Fruit fly (Drosophila melanogaster) whole organism, embryonic: Measurements from ENCODE around the gene Prx1.

Experiments used
- ATbp ChIP-seq: fragments of 200-800 bp; sonication (Bioruptor generic); optimal IDR thresholded peaks from 2 replicates; lab custom pipeline; 2017; ENCODE audit warnings: missing biosample characterization, mild to moderate bottlenecking, missing genetic modification characterization, missing genetic modification reagents
- CG10267 ChIP-seq: fragments of 200-800 bp; sonication (Bioruptor generic); optimal IDR thresholded peaks from 2 replicates; lab custom pipeline; 2018; ENCODE audit warnings: missing biosample characterization, mild to moderate bottlenecking, missing genetic modification characterization, moderate library complexity
- CG13296 ChIP-seq: fragments of 200-800 bp; sonication (Bioruptor generic); optimal IDR thresholded peaks from 3 replicates; lab custom pipeline; 2018; ENCODE audit warnings: missing biosample characterization, mild to moderate bottlenecking, missing genetic modification characterization
- CG15479 ChIP-seq: fragments of 200-800 bp; sonication (Bioruptor generic); optimal IDR thresholded peaks from 3 replicates; lab custom pipeline; 2019; ENCODE audit warnings: missing biosample characterization, mild to moderate bottlenecking, missing genetic modification characterization, moderate library complexity
- CG17612 ChIP-seq: fragments of 200-800 bp; sonication (Bioruptor generic); IDR thresholded peaks from 2 replicates; pipeline ENCODE4 v1.3.6; 2022; ENCODE audit warnings: missing biosample characterization, missing genetic modification characterization
- CG17829 ChIP-seq: fragments of 200-800 bp; optimal IDR thresholded peaks from 2 replicates; lab custom pipeline; 2019; ENCODE audit warnings: missing biosample characterization, mild to moderate bottlenecking, missing genetic modification characterization, moderate library complexity
- CG1792 ChIP-seq: fragments of 200-800 bp; sonication (Bioruptor generic); optimal IDR thresholded peaks from 2 replicates; lab custom pipeline; 2016; ENCODE audit warnings: missing biosample characterization, missing genetic modification characterization
- CG18011 ChIP-seq: fragments of 200-800 bp; sonication (Bioruptor generic); optimal IDR thresholded peaks from 2 replicates; lab custom pipeline; 2017; ENCODE audit warnings: missing biosample characterization, missing genetic modification characterization, mild to moderate bottlenecking, moderate library complexity, missing genotype
- CG18262 ChIP-seq: fragments of 200-800 bp; optimal IDR thresholded peaks from 3 replicates; lab custom pipeline; 2019; ENCODE audit warnings: missing biosample characterization, mild to moderate bottlenecking, missing genetic modification characterization, moderate library complexity
- CG2199 ChIP-seq: fragments of 200-800 bp; sonication (Bioruptor generic); IDR thresholded peaks from 3 replicates; pipeline ENCODE4 v1.3.6; 2022; ENCODE audit warnings: missing biosample characterization, missing genetic modification characterization
- CG31441 ChIP-seq: fragments of 200-800 bp; sonication (Bioruptor generic); IDR thresholded peaks from 2 replicates; pipeline ENCODE4 v1.3.6; 2022; ENCODE audit warnings: missing biosample characterization, missing genetic modification characterization
- CG3281 ChIP-seq: fragments of 200-800 bp; sonication (Bioruptor generic); optimal IDR thresholded peaks from 3 replicates; lab custom pipeline; 2017; ENCODE audit warnings: missing biosample characterization, mild to moderate bottlenecking, missing genetic modification characterization
- CG5245 ChIP-seq: fragments of 200-800 bp; sonication (Bioruptor generic); optimal IDR thresholded peaks from 3 replicates; lab custom pipeline; 2016; ENCODE audit warnings: missing biosample characterization, missing genetic modification characterization
- CG6813 ChIP-seq: fragments of 200-800 bp; sonication (Bioruptor generic); optimal IDR thresholded peaks from 2 replicates; lab custom pipeline; 2017; ENCODE audit warnings: missing biosample characterization, missing genetic modification characterization, mild to moderate bottlenecking, moderate library complexity, missing genetic modification reagents
- CG8478 ChIP-seq: fragments of >200 bp; optimal IDR thresholded peaks from 2 replicates; lab custom pipeline; 2018
- CG8924 ChIP-seq: fragments of 200-800 bp; optimal IDR thresholded peaks from 3 replicates; lab custom pipeline; 2019; ENCODE audit warnings: missing biosample characterization, mild to moderate bottlenecking, missing genetic modification characterization, moderate library complexity
- D ChIP-seq, 2 experiments: fragments of 200-800 bp in 1 of 2; fragments of >200 bp in 1 of 2; sonication (Bioruptor generic) in 1 of 2; optimal IDR thresholded peaks; 2 replicates in 1 of 2; 3 replicates in 1 of 2; lab custom pipeline; 2017; ENCODE audit warnings: mild to moderate bottlenecking in 1 of 2, missing biosample characterization in 1 of 2, missing genetic modification characterization in 1 of 2, missing genetic modification reagents in 1 of 2
- D19B ChIP-seq: fragments of 200-800 bp; sonication (Bioruptor generic); optimal IDR thresholded peaks from 2 replicates; lab custom pipeline; 2017; ENCODE audit warnings: missing biosample characterization, mild to moderate bottlenecking, missing genetic modification characterization
- Dll ChIP-seq: fragments of 200-800 bp; sonication (Bioruptor generic); IDR thresholded peaks from 4 replicates; pipeline ENCODE4 v1.3.6; 2022; ENCODE audit warnings: missing biosample characterization, missing genetic modification characterization; ENCODE audit not compliant: partially characterized antibody
- GATAe ChIP-seq: fragments of 200-800 bp; sonication (Bioruptor generic); conservative IDR thresholded peaks from 2 replicates; pipeline ENCODE4 v1.3.6; 2022; ENCODE audit warnings: missing biosample characterization, missing genetic modification characterization
- Gsc ChIP-seq: fragments of 200-800 bp; sonication (Bioruptor generic); IDR thresholded peaks from 2 replicates; pipeline ENCODE4 v1.3.6; 2022; ENCODE audit warnings: missing biosample characterization, missing genetic modification characterization
- Kr ChIP-seq: fragments of 200-800 bp; sonication (Bioruptor generic); optimal IDR thresholded peaks from 2 replicates; lab custom pipeline; 2017; ENCODE audit warnings: missing biosample characterization, mild to moderate bottlenecking, missing genetic modification characterization
- MTF-1 ChIP-seq: fragments of 200-800 bp; sonication (Bioruptor generic); optimal IDR thresholded peaks from 2 replicates; lab custom pipeline; 2018; ENCODE audit warnings: missing biosample characterization, mild to moderate bottlenecking, missing genetic modification characterization, borderline replicate concordance
- Meics ChIP-seq: fragments of 200-800 bp; sonication (Bioruptor generic); optimal IDR thresholded peaks from 2 replicates; lab custom pipeline; 2017; ENCODE audit warnings: missing biosample characterization, mild to moderate bottlenecking, missing genetic modification characterization
- Mrtf ChIP-seq: fragments of 200-800 bp; sonication (Bioruptor generic); IDR thresholded peaks from 3 replicates; pipeline ENCODE4 v1.3.6; 2022; ENCODE audit warnings: missing biosample characterization, missing genetic modification characterization
- Ravus ChIP-seq: fragments of 200-800 bp; sonication (Bioruptor generic); IDR thresholded peaks from 2 replicates; pipeline ENCODE4 v1.3.6; 2022; ENCODE audit warnings: missing biosample characterization, missing genetic modification characterization
- Six4 ChIP-seq: fragments of 200-800 bp; sonication (Bioruptor generic); optimal IDR thresholded peaks from 2 replicates; lab custom pipeline; 2016; ENCODE audit warnings: missing biosample characterization, missing genetic modification characterization
- Tbp ChIP-seq: fragments of >200 bp; optimal IDR thresholded peaks from 2 replicates; lab custom pipeline; 2018; ENCODE audit warnings: missing biosample characterization, missing genetic modification characterization
- Xrp1 ChIP-seq: fragments of 200-800 bp; sonication (Bioruptor generic); IDR thresholded peaks from 2 replicates; pipeline ENCODE4 v1.3.6; 2022; ENCODE audit warnings: missing biosample characterization, missing genetic modification characterization
- cato ChIP-seq: fragments of 200-800 bp; sonication (Bioruptor generic); optimal IDR thresholded peaks from 2 replicates; lab custom pipeline; 2016; ENCODE audit warnings: missing biosample characterization, missing genetic modification characterization, borderline replicate concordance
- corto ChIP-seq: fragments of 200-800 bp; sonication (Bioruptor generic); optimal IDR thresholded peaks from 2 replicates; lab custom pipeline; 2016; ENCODE audit warnings: missing biosample characterization, mild to moderate bottlenecking, missing genetic modification characterization, moderate library complexity
- crc ChIP-seq: fragments of 200-800 bp; sonication (Bioruptor generic); optimal IDR thresholded peaks from 2 replicates; lab custom pipeline; 2016; ENCODE audit warnings: missing biosample characterization, missing genetic modification characterization
- dmrt11E ChIP-seq: fragments of 200-800 bp; sonication (Bioruptor generic); optimal IDR thresholded peaks from 3 replicates; lab custom pipeline; 2018; ENCODE audit warnings: missing biosample characterization, mild to moderate bottlenecking, missing genetic modification characterization, moderate library complexity
- exex ChIP-seq: fragments of 200-800 bp; sonication (Bioruptor generic); optimal IDR thresholded peaks from 4 replicates; lab custom pipeline; 2018; ENCODE audit warnings: missing biosample characterization, mild to moderate bottlenecking, missing genetic modification characterization, moderate library complexity
- fd102C ChIP-seq: fragments of 200-800 bp; sonication (Bioruptor generic); optimal IDR thresholded peaks from 2 replicates; lab custom pipeline; 2018; ENCODE audit warnings: missing biosample characterization, mild to moderate bottlenecking, missing genetic modification characterization, moderate library complexity
- gcm ChIP-seq: fragments of 200-800 bp; sonication (Bioruptor generic); optimal IDR thresholded peaks from 2 replicates; lab custom pipeline; 2019; ENCODE audit warnings: missing biosample characterization, mild to moderate bottlenecking, missing genetic modification characterization, moderate library complexity
- gem ChIP-seq: fragments of 200-800 bp; sonication (Bioruptor generic); optimal IDR thresholded peaks from 2 replicates; lab custom pipeline; 2019; ENCODE audit warnings: missing biosample characterization, mild to moderate bottlenecking, missing genetic modification characterization, moderate library complexity
- grn ChIP-seq: fragments of 200-800 bp; sonication (Bioruptor generic); optimal IDR thresholded peaks from 3 replicates; lab custom pipeline; 2017; ENCODE audit warnings: missing biosample characterization, missing genetic modification characterization
- ham ChIP-seq: fragments of 200-800 bp; sonication (Bioruptor generic); IDR thresholded peaks from 2 replicates; pipeline ENCODE4 v1.3.6; 2022; ENCODE audit warnings: missing biosample characterization, missing genetic modification characterization
- jumu ChIP-seq: fragments of 200-800 bp; sonication (Bioruptor generic); optimal IDR thresholded peaks from 3 replicates; lab custom pipeline; 2016; ENCODE audit warnings: missing biosample characterization, missing genetic modification characterization
- kni ChIP-seq: fragments of 200-800 bp; sonication (Bioruptor generic); optimal IDR thresholded peaks from 3 replicates; lab custom pipeline; 2017; ENCODE audit warnings: mild to moderate bottlenecking, missing biosample characterization, missing genetic modification reagents, missing genetic modification characterization
- sens ChIP-seq: fragments of 200-800 bp; sonication (Bioruptor generic); peaks from one replicate; lab custom pipeline; 2016; ENCODE audit warnings: missing biosample characterization, missing genetic modification characterization
- sens-2 ChIP-seq: fragments of 200-800 bp; sonication (Bioruptor generic); IDR thresholded peaks from 2 replicates; pipeline ENCODE4 v1.3.6; 2022; ENCODE audit warnings: missing biosample characterization, missing genetic modification characterization
- slp2 ChIP-seq: fragments of 200-800 bp; sonication (Bioruptor generic); optimal IDR thresholded peaks from 2 replicates; lab custom pipeline; 2016; ENCODE audit warnings: missing biosample characterization, missing genetic modification characterization
- stc ChIP-seq: fragments of 200-800 bp; sonication (Bioruptor generic); IDR thresholded peaks from 2 replicates; pipeline ENCODE4 v1.3.6; 2022; ENCODE audit warnings: missing biosample characterization, missing genetic modification characterization
- tll ChIP-seq, 2 experiments: fragments of 200-800 bp in 1 of 2; fragments of >200 bp in 1 of 2; sonication (Bioruptor generic) in 1 of 2; optimal IDR thresholded peaks; 2 replicates each; lab custom pipeline; 2017 to 2019; ENCODE audit warnings: missing biosample characterization in 2 of 2, missing genetic modification characterization in 2 of 2, mild to moderate bottlenecking in 1 of 2, moderate library complexity in 1 of 2
- zen ChIP-seq: fragments of 200-800 bp; sonication (Bioruptor generic); optimal IDR thresholded peaks from 3 replicates; lab custom pipeline; 2018; ENCODE audit warnings: missing biosample characterization, mild to moderate bottlenecking, missing genetic modification characterization, moderate library complexity
- zfh1 ChIP-seq: fragments of 200-800 bp; sonication (Bioruptor generic); IDR thresholded peaks from 3 replicates; pipeline ENCODE4 v1.3.6; 2022; ENCODE audit warnings: missing biosample characterization, missing genetic modification characterization

Gene Prx1

DNA sequence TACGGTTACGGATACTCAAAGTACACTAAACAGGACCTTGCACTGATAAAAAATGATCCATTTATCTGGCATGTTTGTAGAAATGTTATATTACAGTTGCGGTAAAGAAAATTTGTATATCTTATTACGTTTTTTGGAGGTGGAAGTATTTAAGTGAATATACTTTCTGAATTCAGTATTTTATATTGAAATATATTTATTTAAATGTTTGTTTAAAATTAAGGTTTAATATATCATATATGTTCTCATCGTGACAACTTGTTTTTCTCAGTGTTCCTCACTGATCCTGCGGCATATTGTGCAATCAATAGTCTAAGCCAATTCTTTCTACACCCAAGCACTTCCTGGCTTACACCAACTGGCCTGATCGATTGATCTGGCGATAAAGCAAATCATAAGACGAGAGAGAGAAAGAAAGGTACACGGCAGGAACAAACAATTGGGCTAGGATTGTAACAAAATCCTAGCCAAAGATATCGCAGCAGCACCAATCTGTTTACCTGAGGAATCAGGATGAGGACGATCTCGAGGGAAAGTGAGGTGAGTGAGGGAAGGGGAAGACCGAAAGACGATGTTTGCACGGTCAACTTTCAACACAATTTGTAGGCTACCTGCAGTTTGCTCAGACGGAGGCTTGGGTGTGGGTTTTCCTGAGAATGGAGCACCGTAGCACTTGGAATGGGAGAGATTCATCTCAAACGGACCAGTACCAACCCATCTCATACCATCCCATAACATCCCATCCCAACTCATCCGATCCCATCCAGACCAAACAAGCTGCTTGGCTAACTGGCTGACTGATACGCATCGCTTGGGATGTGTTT lies 25.0 kb downstream of the Prx1 start (continued):
- TF ChIP-seq grn (GFP tag; lab: Kevin White, UChicago) (peak; percentile 41), CG18262 (tag; lab: Kevin White, UChicago) (peak; percentile 39), kni (GFP tag; lab: Kevin White, UChicago) (peak; percentile 52), stc (no peak), Dll (no peak), CG6813 (GFP tag; lab: Kevin White, UChicago) (no peak), CG5245 (GFP tag; lab: Kevin White, UChicago) (no peak), ham (GFP tag; lab: Robert Waterston, UW) (no peak), zfh1 (GFP tag; lab: Robert Waterston, UW) (0 out of 3 replicates have a peak, but pooled peaks have one; percentile 44), Gsc (GFP tag; lab: Robert Waterston, UW) (no peak), CG18011 (GFP tag; lab: Kevin White, UChicago) (no peak), Six4 (no peak), jumu (GFP tag; lab: Kevin White, UChicago) (no peak), CG17612 (GFP tag; lab: Robert Waterston, UW) (no peak), D (optimal IDR thresholded peaks at IDR 0.05; lab: Kevin White, UChicago) (peak; percentile 78), D (GFP tag; optimal IDR thresholded peaks at IDR 0.05; lab: Kevin White, UChicago) (no peak), GATAe (GFP tag; lab: Robert Waterston, UW) (no peak), sens-2 (GFP tag; lab: Robert Waterston, UW) (no peak), dmrt11E (tag; lab: Kevin White, UChicago) (peak; percentile 57), D19B (GFP tag; lab: Kevin White, UChicago) (no peak), CG3281 (GFP tag; lab: Kevin White, UChicago) (no peak), Mrtf (GFP tag; lab: Robert Waterston, UW) (no peak), Kr (peak; percentile 72), cato (GFP tag; lab: Kevin White, UChicago) (no peak), Tbp (GFP tag; lab: Kevin White, UChicago) (no peak), CG15479 (GFP tag; lab: Kevin White, UChicago) (peak; percentile 92), CG10267 (tag; lab: Kevin White, UChicago) (peak; percentile 42), corto (GFP tag; lab: Kevin White, UChicago) (no peak), gem (tag; lab: Kevin White, UChicago) (peak; percentile 32), CG31441 (GFP tag; lab: Robert Waterston, UW) (0 out of 2 replicates have a peak, but pooled peaks have one; percentile 13), Ravus (GFP tag; lab: Robert Waterston, UW) (no peak), ATbp (GFP tag; lab: Kevin White, UChicago) (no peak), tll (GFP tag; optimal IDR thresholded peaks at IDR 0.05; lab: Kevin White, UChicago) (peak in 1 of 2 experiments; percentile 94), CG2199 (0 out of 3 replicates have a peak, but pooled peaks have one; percentile 44), sens (GFP tag; lab: Kevin White, UChicago) (no peak), CG13296 (no peak), CG17829 (tag; lab: Kevin White, UChicago) (peak; percentile 27), CG1792 (no peak), CG8478 (lab: Kevin White, UChicago) (peak; percentile 51), crc (GFP tag; lab: Kevin White, UChicago) (no peak), slp2 (no peak), Xrp1 (GFP tag; lab: Robert Waterston, UW) (0 out of 2 replicates have a peak, but pooled peaks have one; percentile 36), fd102C (GFP tag; lab: Kevin White, UChicago) (peak; percentile 44), Meics (GFP tag; lab: Kevin White, UChicago) (no peak), exex (no peak), CG8924 (tag; lab: Kevin White, UChicago) (peak; percentile 40), zen (tag; lab: Kevin White, UChicago) (peak; percentile 71), gcm (no peak), MTF-1 (GFP tag; lab: Kevin White, UChicago) (no peak)
